Worm (Caenorhabditis elegans) whole organism, L1 larva: ENCODE results near the gene nid-1.

Experiments used
- ceh-90 ChIP-seq: sonication (generic microtip); optimal IDR thresholded peaks from 2 replicates; lab custom pipeline; 2016; ENCODE audit warnings: missing genetic modification characterization, missing compliant biosample characterization
- ets-5 ChIP-seq: fragments of 200-800 bp; sonication (Bioruptor generic); IDR thresholded peaks from 2 replicates; pipeline ENCODE4 v1.3.6; 2022; ENCODE audit warnings: missing genetic modification characterization, missing compliant biosample characterization
- fos-1 ChIP-seq: fragments of 150-350 bp; optimal IDR thresholded peaks from 2 replicates; lab custom pipeline; 2014; ENCODE audit warnings: missing biosample characterization, missing genetic modification characterization
- isw-1 ChIP-seq: fragments of 200-800 bp; sonication (Bioruptor generic); IDR thresholded peaks from 2 replicates; pipeline ENCODE4 v1.3.6; 2022; ENCODE audit warnings: missing genetic modification characterization, missing compliant biosample characterization
- jun-1 ChIP-seq: fragments of 150-350 bp; optimal IDR thresholded peaks from 2 replicates; lab custom pipeline; 2014; ENCODE audit warnings: missing biosample characterization, missing genetic modification reagents, missing genetic modification characterization
- nhr-237 ChIP-seq: fragments of 150-350 bp; optimal IDR thresholded peaks from 2 replicates; lab custom pipeline; 2014; ENCODE audit warnings: missing biosample characterization, missing genetic modification characterization
- ztf-11 ChIP-seq, 2 experiments: sonication (generic microtip); optimal IDR thresholded peaks; 2 replicates each; lab custom pipeline; 2016 to 2017; ENCODE audit warnings: missing genetic modification characterization in 2 of 2, missing biosample characterization in 1 of 2, missing compliant biosample characterization in 1 of 2

ce11 chrV:12875850-12876249, 34.1 kb upstream of the nid-1 start:
- TF ChIP-seq fos-1 (no peak), ceh-90 (no peak), jun-1 (tag; lab: Kevin White, UChicago) (no peak), ets-5 (GFP tag; lab: Robert Waterston, UW) (no peak), isw-1 (GFP tag; lab: Robert Waterston, UW) (no peak), nhr-237 (no peak), ztf-11 (tag; optimal IDR thresholded peaks at IDR 0.05; lab: Kevin White, UChicago) (no peak)
